Worm (Caenorhabditis elegans): Measurements from ENCODE around the gene mdt-4.
A peak's percentile ranks its signal among the peaks of the same experiment; 100 is the strongest.

ce11 chrII:4904277-4904676 lies 39.5 kb downstream of the mdt-4 start:
- TF ChIP-seq mxl-3 (GFP tag; optimal IDR thresholded peaks at IDR 0.05) (peak; percentile 80), duxl-1 (tag; optimal IDR thresholded peaks at IDR 0.05; ENCODE audit: poor library complexity) (no peak), unc-62 (GFP tag; optimal IDR thresholded peaks at IDR 0.05 in 1 of 2) (peak in 1 of 2 experiments; percentile 98), unc-62 (tag; optimal IDR thresholded peaks at IDR 0.05) (no peak), hlh-30 (tag; optimal IDR thresholded peaks at IDR 0.05; ENCODE audit: insufficient read depth) (peak; percentile 89), F44E2.7 (GFP tag; IDR thresholded peaks at IDR 0.05) (no peak), zag-1 (tag; optimal IDR thresholded peaks at IDR 0.05) (no peak), nhr-76 (tag; optimal IDR thresholded peaks at IDR 0.05) (no peak), nhr-11 (tag; optimal IDR thresholded peaks at IDR 0.05) (peak; percentile 71), nhr-111 (GFP tag; optimal IDR thresholded peaks at IDR 0.05) (no peak), lin-39 (tag; optimal IDR thresholded peaks at IDR 0.05) (no peak), mdl-1 (tag; optimal IDR thresholded peaks at IDR 0.05) (peak; percentile 37 to 86), nhr-42 (GFP tag; IDR thresholded peaks at IDR 0.05) (no peak), nhr-77 (tag; optimal IDR thresholded peaks at IDR 0.05) (peak; percentile 77)
